Fruit fly (Drosophila melanogaster) whole organism, embryonic: Measurements from ENCODE around the gene CG14818.
A peak's percentile ranks its signal among the peaks of the same experiment; 100 is the strongest.

ENCODE experiments used
- Aef1 ChIP-seq: fragments of 200-800 bp; sonication (Bioruptor generic); IDR thresholded peaks from 3 replicates; pipeline ENCODE4 v1.3.6; 2022; ENCODE audit warnings: missing biosample characterization, missing genetic modification characterization
- Atf6 ChIP-seq: fragments of 200-800 bp; sonication (Bioruptor generic); IDR thresholded peaks from 2 replicates; pipeline ENCODE4 v1.3.6; 2022; ENCODE audit warnings: missing biosample characterization, missing genetic modification characterization
- B-H2 ChIP-seq: fragments of 200-800 bp; sonication (Bioruptor generic); optimal IDR thresholded peaks from 2 replicates; lab custom pipeline; 2018; ENCODE audit warnings: missing biosample characterization, mild to moderate bottlenecking, missing genetic modification characterization
- Bteb2 ChIP-seq: fragments of 200-800 bp; sonication (Bioruptor generic); optimal IDR thresholded peaks from 2 replicates; lab custom pipeline; 2016; ENCODE audit warnings: missing biosample characterization, missing genetic modification characterization
- CG11398 ChIP-seq: fragments of 200-800 bp; sonication (Bioruptor generic); optimal IDR thresholded peaks from 2 replicates; lab custom pipeline; 2016; ENCODE audit warnings: missing biosample characterization, missing genetic modification characterization
- CG11560 ChIP-seq: fragments of 200-800 bp; sonication (Bioruptor generic); IDR thresholded peaks from 3 replicates; pipeline ENCODE4 v1.3.6; 2022; ENCODE audit warnings: missing biosample characterization, missing genetic modification characterization
- CG12391 ChIP-seq: fragments of 200-800 bp; sonication (Bioruptor generic); optimal IDR thresholded peaks from 3 replicates; lab custom pipeline; 2018; ENCODE audit warnings: missing biosample characterization, mild to moderate bottlenecking, missing genetic modification characterization, moderate library complexity
- CG16813 ChIP-seq: fragments of 200-800 bp; sonication (Bioruptor generic); IDR thresholded peaks from 3 replicates; pipeline ENCODE4 v1.3.6; 2022; ENCODE audit warnings: missing biosample characterization, missing genetic modification characterization; ENCODE audit not compliant: partially characterized antibody
- CG30403 ChIP-seq: fragments of 200-800 bp; sonication (Bioruptor generic); optimal IDR thresholded peaks from 3 replicates; lab custom pipeline; 2016; ENCODE audit warnings: missing biosample characterization, missing genetic modification characterization
- CG31224 ChIP-seq: fragments of 200-800 bp; sonication (Bioruptor generic); IDR thresholded peaks from 2 replicates; pipeline ENCODE4 v1.3.6; 2022; ENCODE audit warnings: missing biosample characterization, missing genetic modification characterization
- CG3995 ChIP-seq: fragments of 200-800 bp; sonication (Bioruptor generic); optimal IDR thresholded peaks from 3 replicates; lab custom pipeline; 2016; ENCODE audit warnings: missing biosample characterization, missing genetic modification characterization
- CG4404 ChIP-seq: fragments of 200-800 bp; sonication (Bioruptor generic); IDR thresholded peaks from 2 replicates; pipeline ENCODE4 v1.3.6; 2022; ENCODE audit warnings: missing biosample characterization, missing genetic modification characterization
- CG4424 ChIP-seq: fragments of 200-800 bp; sonication (Bioruptor generic); optimal IDR thresholded peaks from 3 replicates; lab custom pipeline; 2016; ENCODE audit warnings: missing biosample characterization, missing genetic modification characterization
- CG7372 ChIP-seq: fragments of 200-800 bp; sonication (Bioruptor generic); IDR thresholded peaks from 2 replicates; pipeline ENCODE4 v1.3.6; 2022; ENCODE audit warnings: missing biosample characterization, missing genetic modification characterization
- CG7987 ChIP-seq: fragments of 200-800 bp; sonication (Bioruptor generic); optimal IDR thresholded peaks from 2 replicates; lab custom pipeline; 2018; ENCODE audit warnings: missing biosample characterization, mild to moderate bottlenecking, missing genetic modification characterization, moderate library complexity
- Dfd ChIP-seq, 2 experiments: fragments of >200 bp; optimal IDR thresholded peaks; 2 replicates each; lab custom pipeline; 2017; ENCODE audit warnings: missing biosample characterization in 2 of 2, missing genetic modification characterization in 2 of 2
- Doc3 ChIP-seq: fragments of 200-800 bp; sonication (Bioruptor generic); IDR thresholded peaks from 3 replicates; pipeline ENCODE4 v1.3.6; 2022; ENCODE audit warnings: missing biosample characterization, missing genetic modification characterization; ENCODE audit not compliant: partially characterized antibody
- H2.0 ChIP-seq: fragments of 200-800 bp; sonication (Bioruptor generic); IDR thresholded peaks from 2 replicates; pipeline ENCODE4 v1.3.6; 2022; ENCODE audit warnings: missing biosample characterization, missing genetic modification characterization
- HmgD ChIP-seq: fragments of 200-800 bp; sonication (Bioruptor generic); optimal IDR thresholded peaks from 3 replicates; lab custom pipeline; 2016; ENCODE audit warnings: missing biosample characterization, missing genetic modification characterization
- HmgZ ChIP-seq: fragments of 200-800 bp; sonication (Bioruptor generic); optimal IDR thresholded peaks from 2 replicates; lab custom pipeline; 2018; ENCODE audit warnings: missing biosample characterization, mild to moderate bottlenecking, missing genetic modification characterization
- Jarid2 ChIP-seq: fragments of 200-800 bp; sonication (Bioruptor generic); optimal IDR thresholded peaks from 3 replicates; lab custom pipeline; 2017; ENCODE audit warnings: mild to moderate bottlenecking, missing biosample characterization, missing genetic modification reagents, missing genetic modification characterization
- Meics ChIP-seq: fragments of 200-800 bp; sonication (Bioruptor generic); optimal IDR thresholded peaks from 2 replicates; lab custom pipeline; 2017; ENCODE audit warnings: missing biosample characterization, mild to moderate bottlenecking, missing genetic modification characterization
- Mes4 ChIP-seq: fragments of 200-800 bp; sonication (Bioruptor generic); optimal IDR thresholded peaks from 2 replicates; lab custom pipeline; 2016; ENCODE audit warnings: missing biosample characterization, missing genetic modification characterization
- Optix ChIP-seq: fragments of 200-800 bp; sonication (Bioruptor generic); IDR thresholded peaks from 3 replicates; pipeline ENCODE4 v1.3.6; 2022; ENCODE audit warnings: missing biosample characterization, missing genetic modification characterization
- Sry-δ ChIP-seq: fragments of 200-800 bp; sonication (Bioruptor generic); optimal IDR thresholded peaks from 2 replicates; lab custom pipeline; 2016; ENCODE audit warnings: missing biosample characterization, missing genetic modification characterization
- Stat92E ChIP-seq, 3 experiments: fragments of >200 bp in 2 of 3; fragments of 200-800 bp in 1 of 3; sonication (Bioruptor generic) in 1 of 3; optimal IDR thresholded peaks; 2 replicates each; lab custom pipeline; 2017 to 2019; ENCODE audit warnings: missing biosample characterization in 3 of 3, missing genetic modification characterization in 3 of 3, mild to moderate bottlenecking in 1 of 3, moderate library complexity in 1 of 3
- ab ChIP-seq: fragments of 200-800 bp; sonication (Bioruptor generic); optimal IDR thresholded peaks from 2 replicates; lab custom pipeline; 2016; ENCODE audit warnings: missing biosample characterization, missing genetic modification characterization
- cato ChIP-seq: fragments of 200-800 bp; sonication (Bioruptor generic); optimal IDR thresholded peaks from 2 replicates; lab custom pipeline; 2016; ENCODE audit warnings: missing biosample characterization, missing genetic modification characterization, borderline replicate concordance
- chn ChIP-seq: fragments of 200-800 bp; sonication (Bioruptor generic); optimal IDR thresholded peaks from 2 replicates; lab custom pipeline; 2016; ENCODE audit warnings: missing biosample characterization, missing genetic modification characterization
- danr ChIP-seq: fragments of 200-800 bp; sonication (Bioruptor generic); IDR thresholded peaks from 2 replicates; pipeline ENCODE4 v1.3.6; 2022; ENCODE audit warnings: missing biosample characterization, missing genetic modification characterization
- disco-r ChIP-seq: fragments of 200-800 bp; sonication (Bioruptor generic); optimal IDR thresholded peaks from 2 replicates; lab custom pipeline; 2016; ENCODE audit warnings: missing biosample characterization, missing genetic modification characterization
- fd64A ChIP-seq: fragments of 200-800 bp; sonication (Bioruptor generic); optimal IDR thresholded peaks from 3 replicates; lab custom pipeline; 2018; ENCODE audit warnings: missing biosample characterization, mild to moderate bottlenecking, missing genetic modification characterization
- gsb-n ChIP-seq: fragments of 200-800 bp; sonication (Bioruptor generic); optimal IDR thresholded peaks from 3 replicates; lab custom pipeline; 2018; ENCODE audit warnings: missing biosample characterization, mild to moderate bottlenecking, missing genetic modification characterization
- klu ChIP-seq: fragments of 200-800 bp; sonication (Bioruptor generic); IDR thresholded peaks from 2 replicates; pipeline ENCODE4 v1.3.6; 2022; ENCODE audit warnings: missing biosample characterization, missing genetic modification characterization
- lab ChIP-seq: fragments of 200-800 bp; sonication (Bioruptor generic); optimal IDR thresholded peaks from 3 replicates; lab custom pipeline; 2017; ENCODE audit warnings: missing biosample characterization, missing genetic modification characterization, mild to moderate bottlenecking, moderate library complexity, missing genetic modification reagents
- lov ChIP-seq, 2 experiments: fragments of 200-800 bp in 1 of 2; fragments of >200 bp in 1 of 2; sonication (Bioruptor generic) in 1 of 2; IDR thresholded peaks in 1 of 2; optimal IDR thresholded peaks in 1 of 2; 2 replicates in 1 of 2; 3 replicates in 1 of 2; pipeline versions ENCODE4 v1.3.6 to Lab custom; 2017 to 2022; ENCODE audit warnings: missing biosample characterization in 1 of 2, missing genetic modification characterization in 1 of 2
- nmo ChIP-seq: fragments of 200-800 bp; sonication (Bioruptor generic); optimal IDR thresholded peaks from 2 replicates; lab custom pipeline; 2018; ENCODE audit warnings: missing biosample characterization, mild to moderate bottlenecking, missing genetic modification characterization, moderate library complexity
- nom ChIP-seq: fragments of 200-800 bp; sonication (Bioruptor generic); optimal IDR thresholded peaks from 2 replicates; lab custom pipeline; 2017; ENCODE audit warnings: missing biosample characterization, missing genetic modification characterization, mild to moderate bottlenecking, moderate library complexity, missing genetic modification reagents
- pita ChIP-seq: fragments of 200-800 bp; sonication (Bioruptor generic); optimal IDR thresholded peaks from 2 replicates; lab custom pipeline; 2017; ENCODE audit warnings: missing biosample characterization, mild to moderate bottlenecking, missing genetic modification characterization
- pros ChIP-seq: fragments of 200-800 bp; sonication (Bioruptor generic); optimal IDR thresholded peaks from 3 replicates; lab custom pipeline; 2019; ENCODE audit warnings: missing biosample characterization, mild to moderate bottlenecking, missing genetic modification characterization, moderate library complexity
- sd ChIP-seq: fragments of 200-800 bp; sonication (Bioruptor generic); optimal IDR thresholded peaks from 3 replicates; lab custom pipeline; 2018; ENCODE audit warnings: missing biosample characterization, mild to moderate bottlenecking, missing genetic modification characterization, moderate library complexity
- seq ChIP-seq: fragments of 200-800 bp; sonication (Bioruptor generic); IDR thresholded peaks from 2 replicates; pipeline ENCODE4 v1.3.6; 2022; ENCODE audit warnings: missing biosample characterization, missing genetic modification characterization
- slou ChIP-seq: fragments of 200-800 bp; sonication (Bioruptor generic); optimal IDR thresholded peaks from 3 replicates; lab custom pipeline; 2016; ENCODE audit warnings: missing biosample characterization, missing genetic modification characterization
- sqz ChIP-seq: fragments of 200-800 bp; sonication (Bioruptor generic); optimal IDR thresholded peaks from 3 replicates; lab custom pipeline; 2018; ENCODE audit warnings: missing biosample characterization, mild to moderate bottlenecking, missing genetic modification characterization
- stc ChIP-seq: fragments of 200-800 bp; sonication (Bioruptor generic); IDR thresholded peaks from 2 replicates; pipeline ENCODE4 v1.3.6; 2022; ENCODE audit warnings: missing biosample characterization, missing genetic modification characterization
- tna ChIP-seq: fragments of 200-800 bp; sonication (Bioruptor generic); IDR thresholded peaks from 2 replicates; pipeline ENCODE4 v1.3.6; 2022; ENCODE audit warnings: missing biosample characterization, missing genetic modification characterization; ENCODE audit not compliant: partially characterized antibody
- ttk ChIP-seq: fragments of 200-800 bp; sonication (Bioruptor generic); IDR thresholded peaks from 2 replicates; pipeline ENCODE4 v2.1.2; 2022; ENCODE audit warnings: missing biosample characterization, missing genetic modification characterization
- unc-4 ChIP-seq: fragments of 200-800 bp; sonication (Bioruptor generic); IDR thresholded peaks from 2 replicates; pipeline ENCODE4 v1.3.6; 2022; ENCODE audit warnings: missing biosample characterization, missing genetic modification characterization; ENCODE audit not compliant: partially characterized antibody
- vvl ChIP-seq: fragments of 200-800 bp; sonication (Bioruptor generic); IDR thresholded peaks from 2 replicates; pipeline ENCODE4 v1.3.6; 2022; ENCODE audit warnings: missing biosample characterization, missing genetic modification characterization

The CG14818 gene

dm6 chrX:1877107-1877736, 2.4 kb downstream of the CG14818 start, which contains the start of the genes CG14817 and CG14805 (continued):
- TF ChIP-seq vvl (GFP tag; lab: Robert Waterston, UW) (peak; percentile 67), fd64A (GFP tag; lab: Kevin White, UChicago) (peak; percentile 73), Jarid2 (no peak), B-H2 (GFP tag; lab: Kevin White, UChicago) (peak; percentile 91), CG4404 (no peak), lov (optimal IDR thresholded peaks at IDR 0.05; lab: Kevin White, UChicago) (no peak), lov (GFP tag; IDR thresholded peaks at IDR 0.05; lab: Robert Waterston, UW) (peak; percentile 71; the same call in 1 of the 3 replicates), disco-r (GFP tag; lab: Kevin White, UChicago) (peak; percentile 15), gsb-n (tag; lab: Kevin White, UChicago) (peak; percentile 67), lab (GFP tag; lab: Kevin White, UChicago) (peak; percentile 92), nmo (GFP tag; lab: Kevin White, UChicago) (peak; percentile 53), ab (GFP tag; lab: Kevin White, UChicago) (no peak), CG30403 (peak; percentile 41), Optix (GFP tag; lab: Robert Waterston, UW) (0 out of 3 replicates have a peak, but pooled peaks have one; percentile 22), CG3995 (GFP tag; lab: Kevin White, UChicago) (peak; percentile 54), Stat92E (GFP tag; optimal IDR thresholded peaks at IDR 0.05; lab: Kevin White, UChicago) (no peak), seq (peak; percentile 58; the same call in 1 of the 2 replicates), sqz (GFP tag; lab: Kevin White, UChicago) (peak; percentile 71), CG7987 (GFP tag; lab: Kevin White, UChicago) (peak; percentile 93), unc-4 (peak; percentile 66; the same call in 1 of the 2 replicates), pita (GFP tag; lab: Kevin White, UChicago) (no peak), Aef1 (GFP tag; lab: Robert Waterston, UW) (no peak), stc (GFP tag; lab: Robert Waterston, UW) (peak; percentile 54), Doc3 (GFP tag; lab: Robert Waterston, UW) (0 out of 3 replicates have a peak, but pooled peaks have one; percentile 36), nom (GFP tag; lab: Kevin White, UChicago) (peak; percentile 90), Sry-δ (GFP tag; lab: Kevin White, UChicago) (peak; percentile 48), ttk (GFP tag; lab: Robert Waterston, UW) (no peak), Meics (GFP tag; lab: Kevin White, UChicago) (peak; percentile 89), cato (GFP tag; lab: Kevin White, UChicago) (no peak), HmgZ (tag; lab: Kevin White, UChicago) (peak; percentile 76), CG11398 (GFP tag; lab: Kevin White, UChicago) (no peak), klu (GFP tag; lab: Robert Waterston, UW) (no peak), Mes4 (GFP tag; lab: Kevin White, UChicago) (peak; percentile 58), chn (no peak), danr (GFP tag; lab: Robert Waterston, UW) (no peak), CG7372 (GFP tag; lab: Robert Waterston, UW) (no peak), H2.0 (GFP tag; lab: Robert Waterston, UW) (peak; percentile 27; the same call in 1 of the 2 replicates), slou (GFP tag; lab: Kevin White, UChicago) (no peak), sd (tag; lab: Kevin White, UChicago) (no peak), HmgD (GFP tag; lab: Kevin White, UChicago) (no peak), pros (no peak), CG31224 (GFP tag; lab: Robert Waterston, UW) (no peak), Dfd (GFP tag; optimal IDR thresholded peaks at IDR 0.05; lab: Kevin White, UChicago) (no peak), CG4424 (GFP tag; lab: Kevin White, UChicago) (no peak), tna (GFP tag; lab: Robert Waterston, UW) (no peak; the same call in 1 of the 2 replicates), Atf6 (peak; percentile 50; the same call in 1 of the 2 replicates), Bteb2 (peak; percentile 16), CG12391 (peak; percentile 76), CG11560 (no peak), CG16813 (GFP tag; lab: Robert Waterston, UW) (peak; percentile 58)
